Fruit fly (Drosophila melanogaster) whole organism, embryonic: ENCODE results near the gene CG7963.

Source experiments
- ATbp ChIP-seq: fragments of 200-800 bp; sonication (Bioruptor generic); optimal IDR thresholded peaks from 2 replicates; lab custom pipeline; 2017; ENCODE audit warnings: missing biosample characterization, mild to moderate bottlenecking, missing genetic modification characterization, missing genetic modification reagents
- Atf6 ChIP-seq: fragments of 200-800 bp; sonication (Bioruptor generic); IDR thresholded peaks from 2 replicates; pipeline ENCODE4 v1.3.6; 2022; ENCODE audit warnings: missing biosample characterization, missing genetic modification characterization
- B-H1 ChIP-seq: fragments of 200-800 bp; sonication (Bioruptor generic); IDR thresholded peaks from 3 replicates; pipeline ENCODE4 v1.3.6; 2022; ENCODE audit warnings: missing biosample characterization, missing genetic modification characterization
- C15 ChIP-seq: fragments of 200-800 bp; sonication (Bioruptor generic); IDR thresholded peaks from 3 replicates; pipeline ENCODE4 v1.3.6; 2022; ENCODE audit warnings: missing biosample characterization, missing genetic modification characterization
- CG10321 ChIP-seq: fragments of 200-800 bp; sonication (Bioruptor generic); IDR thresholded peaks from 2 replicates; pipeline ENCODE4 v1.3.6; 2022; ENCODE audit warnings: missing biosample characterization, missing genetic modification characterization
- CG11247 ChIP-seq: fragments of 200-800 bp; sonication (Bioruptor generic); IDR thresholded peaks from 2 replicates; pipeline ENCODE4 v1.3.6; 2022; ENCODE audit warnings: missing biosample characterization, missing genetic modification characterization
- CG11504 ChIP-seq: fragments of 200-800 bp; sonication (Bioruptor generic); optimal IDR thresholded peaks from 3 replicates; lab custom pipeline; 2019; ENCODE audit warnings: missing biosample characterization, mild to moderate bottlenecking, missing genetic modification characterization, moderate library complexity
- CG11560 ChIP-seq: fragments of 200-800 bp; sonication (Bioruptor generic); IDR thresholded peaks from 3 replicates; pipeline ENCODE4 v1.3.6; 2022; ENCODE audit warnings: missing biosample characterization, missing genetic modification characterization
- CG11696 ChIP-seq: fragments of 200-800 bp; sonication (Bioruptor generic); IDR thresholded peaks from 2 replicates; pipeline ENCODE4 v1.3.6; 2022; ENCODE audit warnings: missing biosample characterization, missing genetic modification characterization
- CG12155 ChIP-seq: fragments of 200-800 bp; sonication (Bioruptor generic); optimal IDR thresholded peaks from 3 replicates; lab custom pipeline; 2016; ENCODE audit warnings: missing biosample characterization, missing genetic modification characterization
- CG1233 ChIP-seq: fragments of 200-800 bp; sonication (Bioruptor generic); optimal IDR thresholded peaks from 4 replicates; lab custom pipeline; 2018; ENCODE audit warnings: missing biosample characterization, mild to moderate bottlenecking, missing genetic modification characterization
- CG13894 ChIP-seq: fragments of 200-800 bp; sonication (Bioruptor generic); optimal IDR thresholded peaks from 3 replicates; lab custom pipeline; 2018; ENCODE audit warnings: missing biosample characterization, mild to moderate bottlenecking, missing genetic modification characterization, moderate library complexity
- CG14860 ChIP-seq: fragments of 200-800 bp; sonication (Bioruptor generic); IDR thresholded peaks from 3 replicates; pipeline ENCODE4 v1.3.6; 2022; ENCODE audit warnings: missing biosample characterization, missing genetic modification characterization; ENCODE audit not compliant: partially characterized antibody
- CG17359 ChIP-seq: fragments of 200-800 bp; sonication (Bioruptor generic); optimal IDR thresholded peaks from 3 replicates; lab custom pipeline; 2018; ENCODE audit warnings: missing biosample characterization, mild to moderate bottlenecking, missing genetic modification characterization, moderate library complexity
- CG18011 ChIP-seq: fragments of 200-800 bp; sonication (Bioruptor generic); optimal IDR thresholded peaks from 2 replicates; lab custom pipeline; 2017; ENCODE audit warnings: missing biosample characterization, missing genetic modification characterization, mild to moderate bottlenecking, moderate library complexity, missing genotype
- CG2199 ChIP-seq: fragments of 200-800 bp; sonication (Bioruptor generic); IDR thresholded peaks from 3 replicates; pipeline ENCODE4 v1.3.6; 2022; ENCODE audit warnings: missing biosample characterization, missing genetic modification characterization
- CG30020 ChIP-seq: fragments of 200-800 bp; optimal IDR thresholded peaks from 2 replicates; lab custom pipeline; 2019; ENCODE audit warnings: missing biosample characterization, mild to moderate bottlenecking, missing genetic modification characterization, moderate library complexity
- CG30403 ChIP-seq: fragments of 200-800 bp; sonication (Bioruptor generic); optimal IDR thresholded peaks from 3 replicates; lab custom pipeline; 2016; ENCODE audit warnings: missing biosample characterization, missing genetic modification characterization
- CG31441 ChIP-seq: fragments of 200-800 bp; sonication (Bioruptor generic); IDR thresholded peaks from 2 replicates; pipeline ENCODE4 v1.3.6; 2022; ENCODE audit warnings: missing biosample characterization, missing genetic modification characterization
- CG3407 ChIP-seq: fragments of 200-800 bp; sonication (Bioruptor generic); optimal IDR thresholded peaks from 2 replicates; lab custom pipeline; 2018; ENCODE audit warnings: missing biosample characterization, mild to moderate bottlenecking, missing genetic modification characterization
- CG4820 ChIP-seq: fragments of 200-800 bp; sonication (Bioruptor generic); optimal IDR thresholded peaks from 3 replicates; lab custom pipeline; 2016; ENCODE audit warnings: missing biosample characterization, missing genetic modification characterization
- CG6175 ChIP-seq: fragments of 200-800 bp; sonication (Bioruptor generic); IDR thresholded peaks from 3 replicates; pipeline ENCODE4 v1.3.6; 2022; ENCODE audit warnings: missing biosample characterization, missing genetic modification characterization
- CG6272 ChIP-seq: fragments of 200-800 bp; sonication (Bioruptor generic); IDR thresholded peaks from 2 replicates; pipeline ENCODE4 v1.3.6; 2022; ENCODE audit warnings: missing biosample characterization, missing genetic modification characterization
- CG6683 ChIP-seq: fragments of 200-800 bp; sonication (Bioruptor generic); optimal IDR thresholded peaks from 2 replicates; lab custom pipeline; 2017; ENCODE audit warnings: missing biosample characterization, mild to moderate bottlenecking, missing genetic modification characterization, missing genetic modification reagents
- CG7372 ChIP-seq: fragments of 200-800 bp; sonication (Bioruptor generic); IDR thresholded peaks from 2 replicates; pipeline ENCODE4 v1.3.6; 2022; ENCODE audit warnings: missing biosample characterization, missing genetic modification characterization
- CG8281 ChIP-seq: fragments of 200-800 bp; sonication (Bioruptor generic); optimal IDR thresholded peaks from 2 replicates; lab custom pipeline; 2018; ENCODE audit warnings: missing biosample characterization, mild to moderate bottlenecking, missing genetic modification characterization, moderate library complexity
- Dref ChIP-seq: fragments of 200-800 bp; sonication (Bioruptor generic); IDR thresholded peaks from 2 replicates; pipeline ENCODE4 v1.3.6; 2022; ENCODE audit warnings: missing biosample characterization, missing genetic modification characterization
- Meics ChIP-seq: fragments of 200-800 bp; sonication (Bioruptor generic); optimal IDR thresholded peaks from 2 replicates; lab custom pipeline; 2017; ENCODE audit warnings: missing biosample characterization, mild to moderate bottlenecking, missing genetic modification characterization
- NC2α ChIP-seq: fragments of 200-800 bp; sonication (Bioruptor generic); optimal IDR thresholded peaks from 2 replicates; lab custom pipeline; 2016; ENCODE audit warnings: missing biosample characterization, missing genetic modification characterization
- Six4 ChIP-seq: fragments of 200-800 bp; sonication (Bioruptor generic); optimal IDR thresholded peaks from 2 replicates; lab custom pipeline; 2016; ENCODE audit warnings: missing biosample characterization, missing genetic modification characterization
- dan ChIP-seq: fragments of 200-800 bp; sonication (Bioruptor generic); IDR thresholded peaks from 2 replicates; pipeline ENCODE4 v1.3.6; 2022; ENCODE audit warnings: missing biosample characterization, missing genetic modification characterization
- ems ChIP-seq: fragments of 200-800 bp; sonication (Bioruptor generic); optimal IDR thresholded peaks from 3 replicates; lab custom pipeline; 2016; ENCODE audit warnings: missing biosample characterization, missing genetic modification characterization
- fd102C ChIP-seq: fragments of 200-800 bp; sonication (Bioruptor generic); optimal IDR thresholded peaks from 2 replicates; lab custom pipeline; 2018; ENCODE audit warnings: missing biosample characterization, mild to moderate bottlenecking, missing genetic modification characterization, moderate library complexity
- gem ChIP-seq: fragments of 200-800 bp; sonication (Bioruptor generic); optimal IDR thresholded peaks from 2 replicates; lab custom pipeline; 2019; ENCODE audit warnings: missing biosample characterization, mild to moderate bottlenecking, missing genetic modification characterization, moderate library complexity
- grn ChIP-seq: fragments of 200-800 bp; sonication (Bioruptor generic); optimal IDR thresholded peaks from 3 replicates; lab custom pipeline; 2017; ENCODE audit warnings: missing biosample characterization, missing genetic modification characterization
- gt ChIP-seq: fragments of 200-800 bp; sonication (Bioruptor generic); IDR thresholded peaks from 2 replicates; pipeline ENCODE4 v1.3.6; 2022; ENCODE audit warnings: missing biosample characterization, missing genetic modification characterization
- jigr1 ChIP-seq: fragments of 200-800 bp; sonication (Bioruptor generic); IDR thresholded peaks from 3 replicates; pipeline ENCODE4 v1.3.6; 2022; ENCODE audit warnings: missing biosample characterization, missing genetic modification characterization
- lmd ChIP-seq: fragments of 200-800 bp; sonication (Bioruptor generic); IDR thresholded peaks from 2 replicates; pipeline ENCODE4 v1.3.6; 2022; ENCODE audit warnings: missing biosample characterization, missing genetic modification characterization
- mam ChIP-seq: fragments of 200-800 bp; sonication (Bioruptor generic); optimal IDR thresholded peaks from 3 replicates; lab custom pipeline; 2016; ENCODE audit warnings: missing biosample characterization, missing genetic modification characterization
- nau ChIP-seq: fragments of 200-800 bp; sonication (Bioruptor generic); optimal IDR thresholded peaks from 3 replicates; lab custom pipeline; 2017; ENCODE audit warnings: missing biosample characterization, mild to moderate bottlenecking, missing genetic modification characterization, missing genetic modification reagents
- nom ChIP-seq: fragments of 200-800 bp; sonication (Bioruptor generic); optimal IDR thresholded peaks from 2 replicates; lab custom pipeline; 2017; ENCODE audit warnings: missing biosample characterization, missing genetic modification characterization, mild to moderate bottlenecking, moderate library complexity, missing genetic modification reagents
- pum ChIP-seq: fragments of 200-800 bp; sonication (Bioruptor generic); optimal IDR thresholded peaks from 2 replicates; lab custom pipeline; 2016; ENCODE audit warnings: missing biosample characterization, missing genetic modification characterization
- pzg ChIP-seq: fragments of 200-800 bp; sonication (Bioruptor generic); optimal IDR thresholded peaks from 3 replicates; lab custom pipeline; 2018; ENCODE audit warnings: missing biosample characterization, mild to moderate bottlenecking, missing genetic modification characterization, moderate library complexity
- sd ChIP-seq: fragments of 200-800 bp; sonication (Bioruptor generic); optimal IDR thresholded peaks from 3 replicates; lab custom pipeline; 2018; ENCODE audit warnings: missing biosample characterization, mild to moderate bottlenecking, missing genetic modification characterization, moderate library complexity
- sens-2 ChIP-seq: fragments of 200-800 bp; sonication (Bioruptor generic); IDR thresholded peaks from 2 replicates; pipeline ENCODE4 v1.3.6; 2022; ENCODE audit warnings: missing biosample characterization, missing genetic modification characterization
- shn ChIP-seq: fragments of 200-800 bp; sonication (Bioruptor generic); optimal IDR thresholded peaks from 3 replicates; lab custom pipeline; 2016; ENCODE audit warnings: missing biosample characterization, missing genetic modification characterization
- ssp ChIP-seq: fragments of 200-800 bp; sonication (Bioruptor generic); IDR thresholded peaks from 2 replicates; pipeline ENCODE4 v1.3.6; 2022; ENCODE audit warnings: missing biosample characterization, missing genetic modification characterization
- tgo ChIP-seq: fragments of 200-800 bp; sonication (Bioruptor generic); IDR thresholded peaks from 3 replicates; pipeline ENCODE4 v1.3.6; 2022; ENCODE audit warnings: missing biosample characterization, missing genetic modification characterization
- tll ChIP-seq, 2 experiments: fragments of 200-800 bp in 1 of 2; fragments of >200 bp in 1 of 2; sonication (Bioruptor generic) in 1 of 2; optimal IDR thresholded peaks; 2 replicates each; lab custom pipeline; 2017 to 2019; ENCODE audit warnings: missing biosample characterization in 2 of 2, missing genetic modification characterization in 2 of 2, mild to moderate bottlenecking in 1 of 2, moderate library complexity in 1 of 2
- ttk ChIP-seq: fragments of 200-800 bp; sonication (Bioruptor generic); IDR thresholded peaks from 2 replicates; pipeline ENCODE4 v2.1.2; 2022; ENCODE audit warnings: missing biosample characterization, missing genetic modification characterization
- zfh1 ChIP-seq: fragments of 200-800 bp; sonication (Bioruptor generic); IDR thresholded peaks from 3 replicates; pipeline ENCODE4 v1.3.6; 2022; ENCODE audit warnings: missing biosample characterization, missing genetic modification characterization

The CG7963 gene

DNA sequence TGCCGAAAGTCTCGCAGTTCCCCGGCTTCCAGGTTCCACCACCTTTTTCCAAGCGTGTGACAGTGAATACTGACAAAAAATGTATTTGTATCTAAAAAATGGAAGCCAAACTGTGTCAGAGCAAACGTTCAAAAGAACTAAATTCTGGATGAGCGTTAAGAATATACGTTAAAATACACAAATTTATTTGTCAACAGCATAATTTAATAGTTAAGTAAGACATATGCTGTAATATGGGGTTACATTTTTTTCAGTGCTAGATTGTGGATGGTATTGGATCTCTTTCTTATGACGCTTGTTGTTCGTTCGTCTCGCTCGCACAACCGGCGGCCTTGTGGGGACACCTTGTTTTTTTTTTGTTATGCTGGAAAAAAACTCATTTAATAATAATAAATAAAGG is 7.0 kb upstream of the CG7963 start (continued):
- TF ChIP-seq grn (GFP tag; lab: Kevin White, UChicago), result peak; percentile 48
- TF ChIP-seq shn (GFP tag; lab: Kevin White, UChicago), result peak; percentile 96
- peak; percentile 67; the same call in 2 of the 3 replicates for TF ChIP-seq jigr1
- TF ChIP-seq CG1233, result peak; percentile 92
- TF ChIP-seq CG18011 (GFP tag; lab: Kevin White, UChicago), result peak; percentile 87
- TF ChIP-seq CG6175 (GFP tag; lab: Robert Waterston, UW), result peak; percentile 93
- peak; percentile 90 for TF ChIP-seq sd
- TF ChIP-seq mam (GFP tag; lab: Kevin White, UChicago), result peak; percentile 98
- peak; percentile 87 for TF ChIP-seq CG11560 (tag; lab: Robert Waterston, UW)
- peak; percentile 94 for TF ChIP-seq CG13894 (tag; lab: Kevin White, UChicago)
- peak; percentile 94 for TF ChIP-seq ATbp
- peak; percentile 27 for TF ChIP-seq nom
- TF ChIP-seq sens-2 (GFP tag; lab: Robert Waterston, UW), result peak; percentile 78; the same call in 1 of the 2 replicates
- peak; percentile 69; the same call in 1 of the 2 replicates for TF ChIP-seq gt (GFP tag; lab: Robert Waterston, UW)
- peak; percentile 87 for TF ChIP-seq CG3407
- TF ChIP-seq Meics, result peak; percentile 99
- TF ChIP-seq Atf6 (GFP tag; lab: Robert Waterston, UW), result peak; percentile 97
- TF ChIP-seq zfh1, result peak; percentile 93
- TF ChIP-seq NC2α, result peak; percentile 84
- TF ChIP-seq fd102C (GFP tag; lab: Kevin White, UChicago), result no peak
- TF ChIP-seq gem (tag; lab: Kevin White, UChicago), result peak; percentile 97
- peak; percentile 87 for TF ChIP-seq CG4820
- TF ChIP-seq CG6272, result peak; percentile 90
- TF ChIP-seq dan, result peak; percentile 37; the same call in 1 of the 2 replicates
- TF ChIP-seq C15 (GFP tag; lab: Robert Waterston, UW), result peak; percentile 92
- TF ChIP-seq CG8281, result peak; percentile 80
- TF ChIP-seq CG11696 (GFP tag; lab: Robert Waterston, UW), result peak; percentile 84
- peak; percentile 84; the same call in 2 of the 3 replicates for TF ChIP-seq CG2199 (GFP tag; lab: Robert Waterston, UW)
- TF ChIP-seq CG7372 (GFP tag; lab: Robert Waterston, UW), result peak; percentile 83
- peak; percentile 91 for TF ChIP-seq Six4
- peak; percentile 72 for TF ChIP-seq CG10321 (GFP tag; lab: Robert Waterston, UW)
- TF ChIP-seq CG12155 (GFP tag; lab: Kevin White, UChicago), result peak; percentile 95
- TF ChIP-seq CG17359 (tag; lab: Kevin White, UChicago), result peak; percentile 96
- TF ChIP-seq CG31441, result peak; percentile 76
- TF ChIP-seq nau (GFP tag; lab: Kevin White, UChicago), result peak; percentile 88
- TF ChIP-seq Dref (GFP tag; lab: Robert Waterston, UW), result 0 out of 2 replicates have a peak, but pooled peaks have one; percentile 33
- peak; percentile 95 for TF ChIP-seq ems (GFP tag; lab: Kevin White, UChicago)
- peak; percentile 93 for TF ChIP-seq CG11504 (tag; lab: Kevin White, UChicago)
- TF ChIP-seq B-H1 (GFP tag; lab: Robert Waterston, UW), result peak; percentile 92
- peak; percentile 97 for TF ChIP-seq CG30403 (GFP tag; lab: Kevin White, UChicago)
- TF ChIP-seq CG6683, result peak; percentile 90
- peak; percentile 27 for TF ChIP-seq pzg (GFP tag; lab: Kevin White, UChicago)
- TF ChIP-seq tgo (GFP tag; lab: Robert Waterston, UW), result peak; percentile 95
- TF ChIP-seq CG14860 (GFP tag; lab: Robert Waterston, UW), result no peak
- TF ChIP-seq ssp (GFP tag; lab: Robert Waterston, UW), result peak; percentile 83
- peak; percentile 90 for TF ChIP-seq ttk (GFP tag; lab: Robert Waterston, UW)
- TF ChIP-seq CG11247 (GFP tag; lab: Robert Waterston, UW), result peak; percentile 94
- peak; percentile 94 for TF ChIP-seq pum (GFP tag; lab: Kevin White, UChicago)
- TF ChIP-seq CG30020 (tag; lab: Kevin White, UChicago), result peak; percentile 17
- TF ChIP-seq lmd (GFP tag; lab: Robert Waterston, UW), result peak; percentile 96
- TF ChIP-seq tll (GFP tag; optimal IDR thresholded peaks at IDR 0.05; lab: Kevin White, UChicago), result no peak
